Worm (Caenorhabditis elegans) whole organism, mixed stage, embryonic: ENCODE data around the gene ins-17.

Source experiments
- M03D4.4 ChIP-seq: sonication (generic microtip); optimal IDR thresholded peaks from 2 replicates; lab custom pipeline; 2017; ENCODE audit warnings: mild to moderate bottlenecking, missing genetic modification characterization, missing compliant biosample characterization
- bed-3 ChIP-seq: fragments of 200-800 bp; sonication (Bioruptor generic); optimal IDR thresholded peaks from 3 replicates; lab custom pipeline; 2018; ENCODE audit warnings: mild to moderate bottlenecking, missing genetic modification characterization, moderate library complexity, missing compliant biosample characterization
- blmp-1 ChIP-seq: fragments of 150-350 bp; optimal IDR thresholded peaks from 2 replicates; lab custom pipeline; 2014; ENCODE audit warnings: missing biosample characterization, missing genetic modification characterization
- ceh-39 ChIP-seq: fragments of 150-350 bp; optimal IDR thresholded peaks from 2 replicates; lab custom pipeline; 2014; ENCODE audit warnings: missing biosample characterization, missing genetic modification characterization
- ceh-43 ChIP-seq: fragments of 200-800 bp; sonication (Bioruptor generic); optimal IDR thresholded peaks from 2 replicates; lab custom pipeline; 2018; ENCODE audit warnings: mild to moderate bottlenecking, missing genetic modification characterization, moderate library complexity, missing compliant biosample characterization
- ceh-83 ChIP-seq: fragments of 200-800 bp; sonication (Bioruptor generic); optimal IDR thresholded peaks from 2 replicates; lab custom pipeline; 2018; ENCODE audit warnings: mild to moderate bottlenecking, missing genetic modification characterization, missing compliant biosample characterization
- ces-1 ChIP-seq: fragments of 150-350 bp; optimal IDR thresholded peaks from 2 replicates; lab custom pipeline; 2014; ENCODE audit warnings: missing biosample characterization, missing genetic modification reagents, missing genetic modification characterization
- cnd-1 ChIP-seq: fragments of 200-800 bp; sonication (Bioruptor generic); optimal IDR thresholded peaks from 2 replicates; lab custom pipeline; 2018; ENCODE audit warnings: mild to moderate bottlenecking, missing genetic modification characterization, missing compliant biosample characterization
- drap-1 ChIP-seq: fragments of 200-800 bp; sonication (Bioruptor generic); optimal IDR thresholded peaks from 3 replicates; lab custom pipeline; 2018; ENCODE audit warnings: mild to moderate bottlenecking, missing genetic modification characterization, missing compliant biosample characterization
- elt-1 ChIP-seq: sonication (generic microtip); optimal IDR thresholded peaks from 2 replicates; lab custom pipeline; 2017; ENCODE audit warnings: missing genetic modification characterization, mild to moderate bottlenecking, missing compliant biosample characterization, antibody characterized with exemption, moderate library complexity, borderline replicate concordance; ENCODE audit not compliant: insufficient read depth
- elt-3 ChIP-seq: fragments of 150-350 bp; optimal IDR thresholded peaks from 2 replicates; lab custom pipeline; 2014; ENCODE audit warnings: missing biosample characterization, missing genetic modification characterization
- flh-1 ChIP-seq: fragments of 200-800 bp; sonication (Bioruptor generic); optimal IDR thresholded peaks from 2 replicates; lab custom pipeline; 2018; ENCODE audit warnings: mild to moderate bottlenecking, missing genetic modification characterization, moderate library complexity, missing compliant biosample characterization
- ham-2 ChIP-seq: fragments of 200-800 bp; sonication (Bioruptor generic); optimal IDR thresholded peaks from 2 replicates; lab custom pipeline; 2018; ENCODE audit warnings: mild to moderate bottlenecking, missing genetic modification characterization, missing compliant biosample characterization
- hlh-1 ChIP-seq: fragments of 150-350 bp; optimal IDR thresholded peaks from 2 replicates; lab custom pipeline; 2014; ENCODE audit warnings: missing biosample characterization, missing genetic modification reagents, missing genetic modification characterization
- lin-13 ChIP-seq: fragments of 150-350 bp; optimal IDR thresholded peaks from 2 replicates; lab custom pipeline; 2014; ENCODE audit warnings: missing biosample characterization, missing genetic modification characterization
- lin-32 ChIP-seq: fragments of 200-800 bp; sonication (Bioruptor generic); optimal IDR thresholded peaks from 2 replicates; lab custom pipeline; 2018; ENCODE audit warnings: mild to moderate bottlenecking, missing genetic modification characterization, missing compliant biosample characterization
- lsy-2 ChIP-seq: fragments of 150-350 bp; optimal IDR thresholded peaks from 2 replicates; lab custom pipeline; 2014; ENCODE audit warnings: missing biosample characterization, missing genetic modification characterization
- mab-5 ChIP-seq: fragments of 150-350 bp; optimal IDR thresholded peaks from 2 replicates; lab custom pipeline; 2014; ENCODE audit warnings: missing biosample characterization, missing genetic modification characterization
- mep-1 ChIP-seq: fragments of 150-350 bp; optimal IDR thresholded peaks from 2 replicates; lab custom pipeline; 2017; ENCODE audit warnings: missing biosample characterization, missing genetic modification reagents, missing genetic modification characterization, inconsistent platforms
- mls-2 ChIP-seq: sonication (generic microtip); optimal IDR thresholded peaks from 2 replicates; lab custom pipeline; 2016; ENCODE audit warnings: mild to moderate bottlenecking, missing genetic modification characterization, moderate library complexity, missing compliant biosample characterization
- nhr-12 ChIP-seq: fragments of 150-350 bp; optimal IDR thresholded peaks from 2 replicates; lab custom pipeline; 2014; ENCODE audit warnings: missing biosample characterization, missing genetic modification characterization
- nhr-2 ChIP-seq: fragments of 150-350 bp; optimal IDR thresholded peaks from 2 replicates; lab custom pipeline; 2014; ENCODE audit warnings: missing biosample characterization, missing genetic modification characterization
- nhr-237 ChIP-seq: fragments of 150-350 bp; optimal IDR thresholded peaks from 2 replicates; lab custom pipeline; 2014; ENCODE audit warnings: missing biosample characterization, missing genetic modification characterization
- nhr-28 ChIP-seq: fragments of 150-350 bp; optimal IDR thresholded peaks from 2 replicates; lab custom pipeline; 2014; ENCODE audit warnings: missing biosample characterization, missing genetic modification characterization
- nhr-76 ChIP-seq: sonication (generic microtip); optimal IDR thresholded peaks from 2 replicates; lab custom pipeline; 2017; ENCODE audit warnings: missing biosample characterization, missing genetic modification characterization
- pha-4 ChIP-seq: fragments of 150-350 bp; optimal IDR thresholded peaks from 2 replicates; lab custom pipeline; 2018; ENCODE audit warnings: missing biosample characterization, missing genetic modification reagents, missing genetic modification characterization
- sem-2 ChIP-seq: fragments of 200-800 bp; sonication (Bioruptor generic); optimal IDR thresholded peaks from 2 replicates; lab custom pipeline; 2018; ENCODE audit warnings: mild to moderate bottlenecking, missing genetic modification characterization, missing compliant biosample characterization
- snpc-4 ChIP-seq: fragments of 150-350 bp; optimal IDR thresholded peaks from 2 replicates; lab custom pipeline; 2014; ENCODE audit warnings: missing biosample characterization, missing genetic modification characterization
- sptf-1 ChIP-seq: sonication (generic microtip); optimal IDR thresholded peaks from 2 replicates; lab custom pipeline; 2017; ENCODE audit warnings: mild to moderate bottlenecking, missing genetic modification characterization, moderate library complexity, missing compliant biosample characterization
- tbx-8 ChIP-seq: fragments of 200-800 bp; sonication (Bioruptor generic); optimal IDR thresholded peaks from 2 replicates; lab custom pipeline; 2018; ENCODE audit warnings: mild to moderate bottlenecking, missing genetic modification characterization, moderate library complexity, missing compliant biosample characterization
- unc-120 ChIP-seq: sonication (generic microtip); optimal IDR thresholded peaks from 2 replicates; lab custom pipeline; 2017; ENCODE audit warnings: missing genetic modification characterization, missing compliant biosample characterization; ENCODE audit not compliant: poor library complexity, severe bottlenecking
- unc-39 ChIP-seq: fragments of 150-350 bp; optimal IDR thresholded peaks from 2 replicates; lab custom pipeline; 2014; ENCODE audit warnings: missing biosample characterization, missing genetic modification characterization
- unc-62 ChIP-seq: fragments of 150-350 bp; optimal IDR thresholded peaks from 2 replicates; lab custom pipeline; 2014; ENCODE audit warnings: missing biosample characterization, missing genetic modification reagents, missing genetic modification characterization
- zip-8 ChIP-seq: fragments of 150-350 bp; optimal IDR thresholded peaks from 2 replicates; lab custom pipeline; 2014; ENCODE audit warnings: missing biosample characterization, missing genetic modification characterization
- ztf-11 ChIP-seq: fragments of 150-350 bp; optimal IDR thresholded peaks from 2 replicates; lab custom pipeline; 2014; ENCODE audit warnings: missing biosample characterization, missing genetic modification characterization

ins-17 gene

DNA sequence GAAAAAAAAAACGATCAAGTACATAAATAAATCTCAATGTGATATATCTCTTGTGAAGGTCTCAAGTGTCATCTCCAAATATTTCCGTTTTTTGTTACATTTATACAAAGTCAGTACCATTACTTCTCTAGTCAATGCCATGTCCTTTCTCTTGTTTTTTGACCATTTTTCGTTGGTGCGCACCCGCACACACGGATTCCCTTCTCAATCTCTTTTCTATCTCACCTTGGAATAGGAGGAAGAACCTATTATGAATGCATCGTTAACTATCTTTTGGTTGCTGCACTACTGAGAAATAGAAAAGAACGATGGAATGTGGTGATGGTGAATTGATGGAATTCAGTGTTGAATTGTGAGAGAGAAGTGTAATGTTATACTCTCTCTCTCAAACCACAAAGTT, 40.4 kb upstream of the ins-17 start:
- TF ChIP-seq nhr-28 (tag; lab: Kevin White, UChicago), result no peak
- TF ChIP-seq unc-62 (GFP tag; lab: Kevin White, UChicago), result no peak
- TF ChIP-seq ham-2 (GFP tag; lab: Kevin White, UChicago), result no peak
- TF ChIP-seq hlh-1 (tag; lab: Kevin White, UChicago), result no peak
- no peak for TF ChIP-seq pha-4 (tag; lab: Kevin White, UChicago)
- TF ChIP-seq, all 35 proteins: peak for 0

DNA sequence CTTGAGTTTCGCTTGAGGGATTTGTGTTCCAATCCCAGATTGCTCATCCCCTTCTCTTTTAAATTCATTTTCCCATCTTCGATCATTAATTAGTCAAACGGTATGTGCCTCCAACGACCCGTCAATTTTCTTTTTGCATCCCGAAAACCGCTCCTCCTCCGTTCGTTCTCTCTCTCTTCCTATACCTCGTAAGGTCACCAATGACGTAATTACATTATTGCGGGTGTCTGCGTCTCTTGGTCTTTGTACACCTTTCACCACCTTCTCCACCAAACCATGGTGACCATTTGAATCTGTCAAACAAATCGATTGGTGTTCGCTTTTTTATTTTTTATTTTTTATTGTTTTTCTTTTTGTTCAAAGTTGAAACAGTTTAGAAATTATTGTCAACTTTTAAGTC, 37.8 kb upstream of the ins-17 start:
- TF ChIP-seq snpc-4 (no peak), sptf-1 (no peak), ztf-11 (tag; lab: Kevin White, UChicago) (no peak), blmp-1 (no peak), zip-8 (tag; lab: Kevin White, UChicago) (peak; percentile 84), elt-1 (no peak), flh-1 (GFP tag; lab: Kevin White, UChicago) (no peak), ces-1 (GFP tag; lab: Kevin White, UChicago) (peak; percentile 96), ceh-39 (tag; lab: Kevin White, UChicago) (peak; percentile 41), ceh-83 (GFP tag; lab: Kevin White, UChicago) (no peak), nhr-2 (tag; lab: Kevin White, UChicago) (peak; percentile 64), mab-5 (no peak), mls-2 (tag; lab: Kevin White, UChicago) (no peak), hlh-1 (tag; lab: Kevin White, UChicago) (no peak), unc-120 (tag; lab: Kevin White, UChicago) (no peak), M03D4.4 (tag; lab: Kevin White, UChicago) (no peak), mep-1 (tag; lab: Kevin White, UChicago) (peak; percentile 55)
- TF ChIP-seq, all 35 proteins: peak for 5

DNA sequence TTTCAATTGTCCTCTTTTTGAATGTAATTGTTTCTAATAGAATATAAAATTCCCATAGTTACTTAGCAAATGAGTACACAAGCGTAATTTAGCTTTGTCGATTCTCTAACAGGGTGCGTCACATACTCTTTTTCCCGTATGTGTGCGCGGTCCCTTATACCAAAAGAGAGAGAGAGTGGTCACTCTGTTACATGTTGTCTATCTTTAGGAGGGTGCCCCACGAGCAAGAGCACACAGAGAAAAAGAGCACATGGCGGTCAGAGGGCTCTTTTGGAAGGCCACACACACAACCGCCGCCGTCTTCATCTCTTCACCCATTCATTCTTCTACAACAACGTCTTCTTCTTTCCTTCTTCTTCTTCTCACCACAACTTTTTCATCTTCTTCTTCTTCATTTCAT, 36.6 kb upstream of the ins-17 start:
- TF ChIP-seq nhr-12 (tag; lab: Kevin White, UChicago) (no peak), ceh-39 (tag; lab: Kevin White, UChicago) (no peak), snpc-4 (no peak), nhr-76 (no peak), tbx-8 (no peak), mep-1 (tag; lab: Kevin White, UChicago) (no peak), hlh-1 (tag; lab: Kevin White, UChicago) (no peak), ces-1 (GFP tag; lab: Kevin White, UChicago) (peak; percentile 14), pha-4 (tag; lab: Kevin White, UChicago) (peak; percentile 6), drap-1 (GFP tag; lab: Kevin White, UChicago) (peak; percentile 23), mls-2 (tag; lab: Kevin White, UChicago) (peak; percentile 62), ceh-43 (GFP tag; lab: Kevin White, UChicago) (no peak), cnd-1 (peak; percentile 31), unc-120 (tag; lab: Kevin White, UChicago) (peak; percentile 25), nhr-237 (tag; lab: Kevin White, UChicago) (no peak)

DNA sequence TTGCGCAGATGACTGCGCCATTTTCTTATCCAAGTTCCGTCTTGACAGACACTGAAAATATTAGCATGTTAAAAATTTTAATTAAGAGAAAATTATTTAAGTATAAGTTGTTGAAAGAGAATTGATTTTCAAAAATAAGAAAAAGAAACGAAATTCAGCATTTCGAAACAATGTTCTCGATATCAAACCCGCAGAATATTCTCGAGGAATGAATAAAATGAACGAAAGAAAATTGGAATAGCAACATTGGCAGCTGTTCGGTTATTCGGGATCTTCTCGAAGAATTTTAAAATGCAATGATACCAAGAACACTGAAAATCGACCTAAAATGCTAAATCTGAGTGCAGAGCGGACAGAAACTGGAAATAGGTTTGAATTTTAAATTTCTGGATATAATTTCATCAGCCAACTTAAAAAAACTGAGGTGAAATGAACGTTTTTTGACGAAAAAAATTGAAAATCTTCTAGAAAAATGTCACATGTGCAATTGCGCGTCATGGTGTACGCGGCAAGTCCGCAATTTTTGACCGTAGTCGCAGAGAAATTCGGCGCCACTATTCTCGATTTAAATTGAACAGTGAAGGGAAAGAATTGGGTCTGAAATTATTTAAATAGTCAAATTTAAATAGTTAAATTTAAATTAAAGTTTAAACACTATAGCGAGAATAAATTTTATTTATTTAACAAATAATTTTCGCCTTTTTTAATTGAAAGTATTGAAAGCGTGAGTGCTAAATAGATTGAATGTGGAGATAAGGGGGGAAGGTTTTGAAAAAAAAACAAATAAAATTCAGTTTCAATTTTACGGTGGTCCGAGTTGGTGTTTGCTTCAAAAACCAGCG, 30.9 kb upstream of the ins-17 start, which contains the start of the genes cct-5 and F25F2.1:
cct-5 (minus strand) TSS at position 51 of the 842 bp plus-strand sequence.
F25F2.1 (plus strand) TSS at position 792 of the 842 bp plus-strand sequence.
- no peak for TF ChIP-seq zip-8 (tag; lab: Kevin White, UChicago)
- TF ChIP-seq nhr-12 (tag; lab: Kevin White, UChicago), result no peak
- peak; percentile 8 for TF ChIP-seq drap-1 (GFP tag; lab: Kevin White, UChicago)
- no peak for TF ChIP-seq snpc-4
- TF ChIP-seq lin-13 (tag; lab: Kevin White, UChicago), result peak; percentile 50
- peak; percentile 30 for TF ChIP-seq pha-4 (tag; lab: Kevin White, UChicago)
- no peak for TF ChIP-seq hlh-1 (tag; lab: Kevin White, UChicago)
- no peak for TF ChIP-seq ceh-43 (GFP tag; lab: Kevin White, UChicago)
- TF ChIP-seq elt-1, result no peak
- TF ChIP-seq nhr-2 (tag; lab: Kevin White, UChicago), result no peak
- no peak for TF ChIP-seq sptf-1
- no peak for TF ChIP-seq mls-2 (tag; lab: Kevin White, UChicago)
- TF ChIP-seq cnd-1, result peak; percentile 7
- no peak for TF ChIP-seq ztf-11 (tag; lab: Kevin White, UChicago)
- no peak for TF ChIP-seq blmp-1
- no peak for TF ChIP-seq bed-3 (GFP tag; lab: Kevin White, UChicago)
- TF ChIP-seq lin-32, result no peak
- peak; percentile 57 for TF ChIP-seq ces-1 (GFP tag; lab: Kevin White, UChicago)
- no peak for TF ChIP-seq M03D4.4 (tag; lab: Kevin White, UChicago)
- TF ChIP-seq elt-3, result no peak
- peak; percentile 65 for TF ChIP-seq nhr-237 (tag; lab: Kevin White, UChicago)
- peak; percentile 85 for TF ChIP-seq mep-1 (tag; lab: Kevin White, UChicago)
- no peak for TF ChIP-seq ceh-39 (tag; lab: Kevin White, UChicago)
- no peak for TF ChIP-seq mab-5
- TF ChIP-seq tbx-8, result no peak
- peak; percentile 91 for TF ChIP-seq lsy-2
- no peak for TF ChIP-seq nhr-76
- TF ChIP-seq unc-120 (tag; lab: Kevin White, UChicago), result no peak
- TF ChIP-seq unc-39 (tag; lab: Kevin White, UChicago), result no peak
- no peak for TF ChIP-seq flh-1 (GFP tag; lab: Kevin White, UChicago)
- TF ChIP-seq sem-2 (GFP tag; lab: Kevin White, UChicago), result no peak
- TF ChIP-seq ham-2 (GFP tag; lab: Kevin White, UChicago), result no peak
- peak; percentile 34 for TF ChIP-seq unc-62 (GFP tag; lab: Kevin White, UChicago)
- TF ChIP-seq nhr-28 (tag; lab: Kevin White, UChicago), result no peak
- no peak for TF ChIP-seq ceh-83 (GFP tag; lab: Kevin White, UChicago)
